Fruit fly (Drosophila melanogaster) Kc167 (cell line): ENCODE measurements around the gene Hsc20.

ENCODE experiments used
- Myc ChIP-seq: fragments of >200 bp; optimal IDR thresholded peaks from 2 replicates; lab custom pipeline; 2017; ENCODE audit warnings: missing external identifiers
- Sin3A ChIP-seq: fragments of >200 bp; optimal IDR thresholded peaks from 2 replicates; lab custom pipeline; 2018; ENCODE audit warnings: missing external identifiers
- h ChIP-seq: fragments of >200 bp; optimal IDR thresholded peaks from 3 replicates; lab custom pipeline; 2018; ENCODE audit warnings: missing external identifiers
- insv ChIP-seq: fragments of >200 bp; optimal IDR thresholded peaks from 3 replicates; lab custom pipeline; 2018; ENCODE audit warnings: missing external identifiers
- psq ChIP-seq: fragments of >200 bp; optimal IDR thresholded peaks from 2 replicates; lab custom pipeline; 2017; ENCODE audit warnings: missing external identifiers
- ttk ChIP-seq: sonication (Bioruptor generic); optimal IDR thresholded peaks from 2 replicates; lab custom pipeline; 2017; ENCODE audit warnings: missing external identifiers

dm6 chr3L:16252255-16252654 is 19.3 kb downstream of the Hsc20 start, which contains the start of gene CG13055:
- TF ChIP-seq ttk (lab: Kevin White, UChicago) (no peak), Myc (lab: Kevin White, UChicago) (no peak), Sin3A (lab: Kevin White, UChicago) (no peak), h (lab: Kevin White, UChicago) (no peak), psq (lab: Kevin White, UChicago) (no peak), insv (lab: Kevin White, UChicago) (no peak)
